Worm (Caenorhabditis elegans) whole organism, L2 larva: ENCODE data around the gene idpa-2.

Source experiments
- C34F6.9 ChIP-seq: fragments of 150-350 bp; optimal IDR thresholded peaks from 2 replicates; lab custom pipeline; 2014; ENCODE audit warnings: missing biosample characterization, missing genetic modification characterization
- F13H6.1 ChIP-seq: sonication (generic microtip); optimal IDR thresholded peaks from 2 replicates; lab custom pipeline; 2016; ENCODE audit warnings: missing genetic modification characterization, missing compliant biosample characterization
- R02D3.7 ChIP-seq: fragments of 150-350 bp; optimal IDR thresholded peaks from 2 replicates; lab custom pipeline; 2014; ENCODE audit warnings: missing biosample characterization, missing genetic modification characterization
- Y55F3AM.14 ChIP-seq: fragments of 200-800 bp; sonication (Bioruptor generic); optimal IDR thresholded peaks from 2 replicates; lab custom pipeline; 2018; ENCODE audit warnings: mild to moderate bottlenecking, missing genetic modification characterization, missing compliant biosample characterization
- ZK546.5 ChIP-seq: sonication (generic microtip); optimal IDR thresholded peaks from 2 replicates; lab custom pipeline; 2017; ENCODE audit warnings: missing biosample characterization, missing genetic modification characterization
- alr-1 ChIP-seq: fragments of 150-350 bp; optimal IDR thresholded peaks from 2 replicates; lab custom pipeline; 2014; ENCODE audit warnings: missing biosample characterization, missing genetic modification characterization
- aly-2 ChIP-seq: fragments of 150-350 bp; optimal IDR thresholded peaks from 2 replicates; lab custom pipeline; 2014; ENCODE audit warnings: missing biosample characterization, missing genetic modification characterization
- ama-1 ChIP-seq: fragments of 150-350 bp; optimal IDR thresholded peaks from 2 replicates; lab custom pipeline; 2018; ENCODE audit warnings: inconsistent platforms
- blmp-1 ChIP-seq: sonication (generic microtip); optimal IDR thresholded peaks from 2 replicates; lab custom pipeline; 2017; ENCODE audit warnings: missing genetic modification characterization, mild to moderate bottlenecking, missing compliant biosample characterization, antibody characterized with exemption, moderate library complexity; ENCODE audit not compliant: insufficient read depth
- ceh-82 ChIP-seq: fragments of 150-350 bp; optimal IDR thresholded peaks from 2 replicates; lab custom pipeline; 2014; ENCODE audit warnings: missing biosample characterization, missing genetic modification characterization
- crh-2 ChIP-seq: sonication (generic microtip); optimal IDR thresholded peaks from 2 replicates; lab custom pipeline; 2017; ENCODE audit warnings: missing biosample characterization, missing genetic modification characterization
- dmd-4 ChIP-seq: sonication (generic microtip); optimal IDR thresholded peaks from 2 replicates; lab custom pipeline; 2017; ENCODE audit warnings: missing biosample characterization, missing genetic modification characterization
- egl-27 ChIP-seq: sonication (generic microtip); optimal IDR thresholded peaks from 3 replicates; lab custom pipeline; 2017; ENCODE audit warnings: missing biosample characterization, missing genetic modification reagents, missing genetic modification characterization
- elt-1 ChIP-seq: fragments of 150-350 bp; optimal IDR thresholded peaks from 2 replicates; lab custom pipeline; 2014; ENCODE audit warnings: missing biosample characterization, missing genetic modification characterization
- fos-1 ChIP-seq: fragments of 150-350 bp; optimal IDR thresholded peaks from 2 replicates; lab custom pipeline; 2014; ENCODE audit warnings: missing biosample characterization, missing genetic modification characterization
- gmeb-1 ChIP-seq: fragments of 150-350 bp; optimal IDR thresholded peaks from 2 replicates; lab custom pipeline; 2014; ENCODE audit warnings: missing biosample characterization, missing genetic modification characterization
- lin-11 ChIP-seq: fragments of 150-350 bp; sonication (generic microtip); optimal IDR thresholded peaks from 2 replicates; lab custom pipeline; 2014; ENCODE audit warnings: missing biosample characterization, missing genetic modification characterization, inconsistent platforms, mixed read lengths
- lin-13 ChIP-seq: fragments of 150-350 bp; optimal IDR thresholded peaks from 2 replicates; lab custom pipeline; 2014; ENCODE audit warnings: missing biosample characterization, missing genetic modification reagents, missing genetic modification characterization
- lin-39 ChIP-seq: fragments of 150-350 bp; optimal IDR thresholded peaks from 2 replicates; lab custom pipeline; 2014; ENCODE audit warnings: missing biosample characterization, missing genetic modification reagents, missing genetic modification characterization
- lsy-2 ChIP-seq, 2 experiments: fragments of 150-350 bp in 1 of 2; sonication (generic microtip) in 1 of 2; optimal IDR thresholded peaks; 2 replicates each; lab custom pipeline; 2014 to 2017; ENCODE audit warnings: missing biosample characterization in 2 of 2, missing genetic modification characterization in 2 of 2
- mab-5 ChIP-seq: fragments of 150-350 bp; optimal IDR thresholded peaks from 2 replicates; lab custom pipeline; 2014; ENCODE audit warnings: missing biosample characterization, missing genetic modification characterization
- mdl-1 ChIP-seq, 2 experiments: fragments of 150-350 bp in 1 of 2; sonication (generic microtip) in 1 of 2; optimal IDR thresholded peaks; 2 replicates each; lab custom pipeline; 2017; ENCODE audit warnings: missing biosample characterization in 2 of 2, missing genetic modification characterization in 2 of 2
- nhr-10 ChIP-seq: sonication (generic microtip); optimal IDR thresholded peaks from 2 replicates; lab custom pipeline; 2017; ENCODE audit warnings: missing biosample characterization, missing genetic modification characterization
- nhr-11 ChIP-seq: fragments of 150-350 bp; optimal IDR thresholded peaks from 2 replicates; lab custom pipeline; 2014; ENCODE audit warnings: missing biosample characterization, missing genetic modification characterization
- nhr-12 ChIP-seq: fragments of 150-350 bp; optimal IDR thresholded peaks from 2 replicates; lab custom pipeline; 2014; ENCODE audit warnings: missing biosample characterization, missing genetic modification characterization
- nhr-129 ChIP-seq: fragments of 150-350 bp; optimal IDR thresholded peaks from 2 replicates; lab custom pipeline; 2014; ENCODE audit warnings: missing biosample characterization, missing genetic modification characterization
- nhr-21 ChIP-seq: fragments of 150-350 bp; optimal IDR thresholded peaks from 2 replicates; lab custom pipeline; 2014; ENCODE audit warnings: missing biosample characterization, missing genetic modification characterization
- nhr-23 ChIP-seq: fragments of 150-350 bp; optimal IDR thresholded peaks from 2 replicates; lab custom pipeline; 2014; ENCODE audit warnings: missing biosample characterization, missing genetic modification reagents, missing genetic modification characterization
- nhr-237 ChIP-seq: fragments of 150-350 bp; optimal IDR thresholded peaks from 2 replicates; lab custom pipeline; 2014; ENCODE audit warnings: missing biosample characterization, missing genetic modification characterization
- nhr-25 ChIP-seq: fragments of 150-350 bp; sonication (generic microtip); optimal IDR thresholded peaks from 3 replicates; lab custom pipeline; 2014; ENCODE audit warnings: missing biosample characterization, missing genetic modification characterization
- nhr-6 ChIP-seq: fragments of 150-350 bp; optimal IDR thresholded peaks from 2 replicates; lab custom pipeline; 2014; ENCODE audit warnings: missing biosample characterization, missing genetic modification characterization
- peb-1 ChIP-seq: fragments of 150-350 bp; optimal IDR thresholded peaks from 2 replicates; lab custom pipeline; 2014; ENCODE audit warnings: missing biosample characterization, missing genetic modification characterization
- sem-4 ChIP-seq: fragments of 150-350 bp; optimal IDR thresholded peaks from 2 replicates; lab custom pipeline; 2014; ENCODE audit warnings: missing biosample characterization, missing genetic modification reagents, missing genetic modification characterization
- skn-1 ChIP-seq: sonication (generic microtip); optimal IDR thresholded peaks from 2 replicates; lab custom pipeline; 2017; ENCODE audit warnings: missing biosample characterization, missing genetic modification characterization
- sma-3 ChIP-seq: sonication (generic microtip); optimal IDR thresholded peaks from 2 replicates; lab custom pipeline; 2016; ENCODE audit warnings: missing genetic modification reagents, missing genetic modification characterization, missing compliant biosample characterization
- sma-9 ChIP-seq, 2 experiments: fragments of 150-350 bp in 1 of 2; sonication (generic microtip) in 1 of 2; optimal IDR thresholded peaks; 2 replicates each; lab custom pipeline; 2014 to 2016; ENCODE audit warnings: missing genetic modification characterization in 2 of 2, mild to moderate bottlenecking in 1 of 2, missing biosample characterization in 1 of 2, missing compliant biosample characterization in 1 of 2, missing genetic modification reagents in 1 of 2, moderate library complexity in 1 of 2
- snpc-4 ChIP-seq: fragments of 150-350 bp; optimal IDR thresholded peaks from 2 replicates; lab custom pipeline; 2014; ENCODE audit warnings: missing biosample characterization, missing genetic modification characterization
- unc-39 ChIP-seq: fragments of 150-350 bp; optimal IDR thresholded peaks from 2 replicates; lab custom pipeline; 2014; ENCODE audit warnings: missing biosample characterization, missing genetic modification characterization
- unc-55 ChIP-seq: fragments of 150-350 bp; sonication (generic microtip); optimal IDR thresholded peaks from 3 replicates; lab custom pipeline; 2014; ENCODE audit warnings: missing biosample characterization, missing genetic modification reagents, missing genetic modification characterization
- unc-62 ChIP-seq: fragments of 150-350 bp; optimal IDR thresholded peaks from 2 replicates; lab custom pipeline; 2014; ENCODE audit warnings: missing biosample characterization, missing genetic modification reagents, missing genetic modification characterization
- zag-1 ChIP-seq: fragments of 150-350 bp; optimal IDR thresholded peaks from 2 replicates; lab custom pipeline; 2014; ENCODE audit warnings: missing biosample characterization, missing genetic modification characterization
- ztf-11 ChIP-seq: sonication (generic microtip); optimal IDR thresholded peaks from 2 replicates; lab custom pipeline; 2017; ENCODE audit warnings: missing biosample characterization, missing genetic modification characterization
- ztf-4 ChIP-seq: fragments of 150-350 bp; optimal IDR thresholded peaks from 2 replicates; lab custom pipeline; 2014; ENCODE audit warnings: missing biosample characterization, missing genetic modification characterization

idpa-2 gene

ce11 chrII:8818257-8818656 is 25.7 kb upstream of the idpa-2 start:
- no peak for TF ChIP-seq nhr-23 (tag; lab: Kevin White, UChicago)
- peak; percentile 71 for TF ChIP-seq ama-1 (lab: Kevin White, UChicago)
- TF ChIP-seq unc-62 (GFP tag; lab: Kevin White, UChicago), result no peak
- TF ChIP-seq crh-2 (tag; lab: Kevin White, UChicago), result peak; percentile 22
- TF ChIP-seq nhr-129 (tag; lab: Kevin White, UChicago), result no peak
- peak; percentile 34 to 47 for TF ChIP-seq mdl-1 (tag; optimal IDR thresholded peaks at IDR 0.05; lab: Kevin White, UChicago)
- TF ChIP-seq lin-11 (tag; lab: Kevin White, UChicago), result no peak
- no peak for TF ChIP-seq C34F6.9 (tag; lab: Kevin White, UChicago)
- TF ChIP-seq sma-3 (GFP tag; lab: Kevin White, UChicago), result peak; percentile 81
- no peak for TF ChIP-seq zag-1 (tag; lab: Kevin White, UChicago)
- no peak for TF ChIP-seq lin-13 (GFP tag; lab: Kevin White, UChicago)
- peak; percentile 14 for TF ChIP-seq gmeb-1 (tag; lab: Kevin White, UChicago)
- TF ChIP-seq nhr-12 (tag; lab: Kevin White, UChicago), result no peak
- TF ChIP-seq ceh-82 (tag; lab: Kevin White, UChicago), result no peak
- TF ChIP-seq lin-39, result no peak
- TF ChIP-seq nhr-25, result peak; percentile 88
- TF ChIP-seq nhr-21 (tag; lab: Kevin White, UChicago), result peak; percentile 92
- TF ChIP-seq F13H6.1 (tag; lab: Kevin White, UChicago), result peak; percentile 2
- TF ChIP-seq sem-4 (tag; lab: Kevin White, UChicago), result no peak
- no peak for TF ChIP-seq nhr-6
- no peak for TF ChIP-seq R02D3.7
- no peak for TF ChIP-seq unc-39
- peak; percentile 71 for TF ChIP-seq blmp-1 (tag; lab: Kevin White, UChicago)
- TF ChIP-seq Y55F3AM.14 (GFP tag; lab: Kevin White, UChicago), result no peak
- TF ChIP-seq ztf-11 (tag; lab: Kevin White, UChicago), result no peak
- peak; percentile 93 for TF ChIP-seq sma-9 (GFP tag; optimal IDR thresholded peaks at IDR 0.05; lab: Kevin White, UChicago)
- TF ChIP-seq sma-9 (tag; optimal IDR thresholded peaks at IDR 0.05; lab: Kevin White, UChicago), result no peak
- TF ChIP-seq alr-1 (tag; lab: Kevin White, UChicago), result no peak
- no peak for TF ChIP-seq peb-1 (tag; lab: Kevin White, UChicago)
- peak in 1 of 2 experiments; percentile 29 for TF ChIP-seq lsy-2 (tag; optimal IDR thresholded peaks at IDR 0.05; lab: Kevin White, UChicago)
- no peak for TF ChIP-seq skn-1 (tag; lab: Kevin White, UChicago)
- TF ChIP-seq mab-5 (tag; lab: Kevin White, UChicago), result no peak
- no peak for TF ChIP-seq elt-1 (tag; lab: Kevin White, UChicago)
- no peak for TF ChIP-seq dmd-4 (tag; lab: Kevin White, UChicago)
- no peak for TF ChIP-seq nhr-10 (tag; lab: Kevin White, UChicago)
- TF ChIP-seq aly-2, result no peak
- no peak for TF ChIP-seq unc-55 (GFP tag; lab: Kevin White, UChicago)
- TF ChIP-seq nhr-11 (tag; lab: Kevin White, UChicago), result no peak
- peak; percentile 61 for TF ChIP-seq egl-27 (tag; lab: Kevin White, UChicago)

DNA sequence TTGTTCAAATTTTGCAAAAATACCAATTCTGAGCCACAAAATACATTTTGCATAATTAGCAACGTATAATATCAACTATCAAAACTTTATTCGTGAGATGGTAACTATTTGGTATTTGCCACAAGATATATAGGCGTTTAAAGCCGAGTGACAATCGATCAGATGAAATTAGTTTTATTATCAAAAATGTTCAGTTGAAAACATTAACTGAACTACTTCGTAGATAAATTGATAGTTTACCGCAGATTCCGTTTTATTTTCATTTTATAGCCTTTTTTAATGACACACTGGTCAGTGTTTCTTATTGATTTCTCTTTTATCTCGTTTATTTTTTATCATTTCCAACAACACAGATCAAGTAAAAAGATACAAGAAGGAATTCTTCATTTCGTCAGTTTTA is 24.7 kb upstream of the idpa-2 start:
- TF ChIP-seq elt-1 (tag; lab: Kevin White, UChicago) (no peak), nhr-6 (no peak), zag-1 (tag; lab: Kevin White, UChicago) (no peak), sem-4 (tag; lab: Kevin White, UChicago) (peak; percentile 56), nhr-21 (tag; lab: Kevin White, UChicago) (peak; percentile 85), lsy-2 (tag; optimal IDR thresholded peaks at IDR 0.05; lab: Kevin White, UChicago) (peak in 1 of 2 experiments; percentile 16), C34F6.9 (tag; lab: Kevin White, UChicago) (no peak), ZK546.5 (tag; lab: Kevin White, UChicago) (no peak), ztf-4 (tag; lab: Kevin White, UChicago) (peak; percentile 33), skn-1 (tag; lab: Kevin White, UChicago) (no peak), blmp-1 (tag; lab: Kevin White, UChicago) (peak; percentile 12), nhr-237 (no peak), sma-3 (GFP tag; lab: Kevin White, UChicago) (peak; percentile 51), crh-2 (tag; lab: Kevin White, UChicago) (peak; percentile 31), unc-55 (GFP tag; lab: Kevin White, UChicago) (no peak), snpc-4 (tag; lab: Kevin White, UChicago) (no peak), ama-1 (lab: Kevin White, UChicago) (no peak), sma-9 (GFP tag; optimal IDR thresholded peaks at IDR 0.05; lab: Kevin White, UChicago) (no peak), sma-9 (tag; optimal IDR thresholded peaks at IDR 0.05; lab: Kevin White, UChicago) (no peak), nhr-25 (peak; percentile 59), fos-1 (tag; lab: Kevin White, UChicago) (no peak), nhr-23 (tag; lab: Kevin White, UChicago) (no peak)
